Worm (Caenorhabditis elegans): ENCODE data around the gene K09E2.3.

K09E2.3 gene

ce11 chrX:8681600-8681999, 8.7 kb downstream of the K09E2.3 start, which contains the start of gene K09E2.1:
K09E2.1 (plus strand) TSS chrX:8681900.
- TF ChIP-seq flt-1 (GFP tag; IDR thresholded peaks at IDR 0.05) (no peak), hmbx-1 (tag; optimal IDR thresholded peaks at IDR 0.05) (no peak), ceh-36 (tag; optimal IDR thresholded peaks at IDR 0.05) (no peak), tbx-37 (GFP tag; conservative IDR thresholded peaks at IDR 0.05) (no peak), ama-1 (optimal IDR thresholded peaks at IDR 0.05) (no peak), hmg-4 (GFP tag; optimal IDR thresholded peaks at IDR 0.05) (no peak), pes-1 (GFP tag; IDR thresholded peaks at IDR 0.05) (no peak), tra-4 (tag; optimal IDR thresholded peaks at IDR 0.05) (no peak), ceh-13 (GFP tag; optimal IDR thresholded peaks at IDR 0.05) (no peak), aly-1 (tag; optimal IDR thresholded peaks at IDR 0.05) (no peak), sea-1 (GFP tag; conservative IDR thresholded peaks at IDR 0.05) (no peak), B0310.2 (tag; optimal IDR thresholded peaks at IDR 0.05) (no peak), ets-7 (tag; optimal IDR thresholded peaks at IDR 0.05) (no peak)

ce11 chrX:8697517-8697916, 24.6 kb downstream of the K09E2.3 start, which contains the start of gene frpr-8:
frpr-8 (plus strand) TSS chrX:8697817.
- TF ChIP-seq ceh-36 (tag; optimal IDR thresholded peaks at IDR 0.05) = no peak
- TF ChIP-seq tra-4 (tag; optimal IDR thresholded peaks at IDR 0.05) = no peak
- no peak for TF ChIP-seq tbx-37 (GFP tag; conservative IDR thresholded peaks at IDR 0.05)
- TF ChIP-seq tbx-11 (GFP tag; IDR thresholded peaks at IDR 0.05) = no peak
- no peak for TF ChIP-seq hmbx-1 (tag; optimal IDR thresholded peaks at IDR 0.05)
- TF ChIP-seq pes-1 (GFP tag; IDR thresholded peaks at IDR 0.05) = no peak
- no peak for TF ChIP-seq flt-1 (GFP tag; IDR thresholded peaks at IDR 0.05)
- no peak for TF ChIP-seq ets-7 (tag; optimal IDR thresholded peaks at IDR 0.05)

ce11 chrX:8703664-8704356, 30.9 kb downstream of the K09E2.3 start, which contains the start of gene jbts-14:
jbts-14 (plus strand) TSS chrX:8704306.
- no peak for TF ChIP-seq tbx-37 (GFP tag; conservative IDR thresholded peaks at IDR 0.05)
- no peak for TF ChIP-seq scrt-1 (GFP tag; IDR thresholded peaks at IDR 0.05)
- no peak for TF ChIP-seq ceh-13 (GFP tag; optimal IDR thresholded peaks at IDR 0.05)
- TF ChIP-seq tra-4 (tag; optimal IDR thresholded peaks at IDR 0.05) = no peak
- TF ChIP-seq ama-1 (optimal IDR thresholded peaks at IDR 0.05) = no peak
- TF ChIP-seq flt-1 (GFP tag; IDR thresholded peaks at IDR 0.05) = no peak
- TF ChIP-seq tbx-11 (GFP tag; IDR thresholded peaks at IDR 0.05) = no peak
- TF ChIP-seq F13C5.2 (tag; optimal IDR thresholded peaks at IDR 0.05) = no peak
- TF ChIP-seq ceh-36 (tag; optimal IDR thresholded peaks at IDR 0.05) = no peak
- TF ChIP-seq hnd-1 (tag; optimal IDR thresholded peaks at IDR 0.05) = no peak
- no peak for TF ChIP-seq hmbx-1 (tag; optimal IDR thresholded peaks at IDR 0.05)
- no peak for TF ChIP-seq ets-7 (tag; optimal IDR thresholded peaks at IDR 0.05)

ce11 chrX:8704830-8705229, 31.9 kb downstream of the K09E2.3 start:
- no peak for TF ChIP-seq ama-1 (optimal IDR thresholded peaks at IDR 0.05)
- TF ChIP-seq ets-7 (tag; optimal IDR thresholded peaks at IDR 0.05) = no peak
- no peak for TF ChIP-seq hmg-4 (GFP tag; optimal IDR thresholded peaks at IDR 0.05)
- TF ChIP-seq B0310.2 (tag; optimal IDR thresholded peaks at IDR 0.05) = no peak
- TF ChIP-seq sea-1 (GFP tag; conservative IDR thresholded peaks at IDR 0.05) = no peak
- TF ChIP-seq pes-1 (GFP tag; IDR thresholded peaks at IDR 0.05) = no peak
- no peak for TF ChIP-seq F13C5.2 (tag; optimal IDR thresholded peaks at IDR 0.05)
- TF ChIP-seq tbx-37 (GFP tag; conservative IDR thresholded peaks at IDR 0.05) = no peak
- no peak for TF ChIP-seq hnd-1 (tag; optimal IDR thresholded peaks at IDR 0.05)

- no peak for TF ChIP-seq ama-1 (optimal IDR thresholded peaks at IDR 0.05)
- TF ChIP-seq hmbx-1 (tag; optimal IDR thresholded peaks at IDR 0.05) = no peak
These were observed 35.2 kb downstream of the K09E2.3 start, which contains the start of gene F53A9.3 for ce11 chrX:8708053-8708452. F53A9.3 (plus strand) TSS chrX:8708353.

- TF ChIP-seq sea-1 (GFP tag; conservative IDR thresholded peaks at IDR 0.05) (no peak), ets-7 (tag; optimal IDR thresholded peaks at IDR 0.05) (no peak), scrt-1 (GFP tag; IDR thresholded peaks at IDR 0.05) (no peak), flt-1 (GFP tag; IDR thresholded peaks at IDR 0.05) (no peak), aly-1 (tag; optimal IDR thresholded peaks at IDR 0.05) (no peak), B0310.2 (tag; optimal IDR thresholded peaks at IDR 0.05) (no peak), tbx-37 (GFP tag; conservative IDR thresholded peaks at IDR 0.05) (no peak), hmg-4 (GFP tag; optimal IDR thresholded peaks at IDR 0.05) (no peak), F13C5.2 (tag; optimal IDR thresholded peaks at IDR 0.05) (no peak)
These were observed 36.5 kb downstream of the K09E2.3 start, which contains the start of gene kreg-1 for ce11 chrX:8709424-8709823. kreg-1 (plus strand) TSS chrX:8709764.

- TF ChIP-seq pes-1 (GFP tag; IDR thresholded peaks at IDR 0.05) (no peak), ama-1 (optimal IDR thresholded peaks at IDR 0.05) (no peak), ets-7 (tag; optimal IDR thresholded peaks at IDR 0.05) (no peak), scrt-1 (GFP tag; IDR thresholded peaks at IDR 0.05) (no peak), tbx-11 (GFP tag; IDR thresholded peaks at IDR 0.05) (no peak), hnd-1 (tag; optimal IDR thresholded peaks at IDR 0.05) (no peak), flt-1 (GFP tag; IDR thresholded peaks at IDR 0.05) (no peak), tbx-37 (GFP tag; conservative IDR thresholded peaks at IDR 0.05) (no peak), ceh-13 (GFP tag; optimal IDR thresholded peaks at IDR 0.05) (no peak), B0310.2 (tag; optimal IDR thresholded peaks at IDR 0.05) (no peak), tra-4 (tag; optimal IDR thresholded peaks at IDR 0.05) (no peak)
These were observed 38.3 kb downstream of the K09E2.3 start, which contains the start of gene F53A9.1 for ce11 chrX:8711141-8711645. F53A9.1 (plus strand) TSS chrX:8711595.

ce11 chrX:8712662-8713061, 39.8 kb downstream of the K09E2.3 start:
- TF ChIP-seq ceh-13 (GFP tag; optimal IDR thresholded peaks at IDR 0.05) (no peak), hmg-4 (GFP tag; optimal IDR thresholded peaks at IDR 0.05) (no peak), aly-1 (tag; optimal IDR thresholded peaks at IDR 0.05) (no peak), tra-4 (tag; optimal IDR thresholded peaks at IDR 0.05) (no peak), hmbx-1 (tag; optimal IDR thresholded peaks at IDR 0.05) (no peak), scrt-1 (GFP tag; IDR thresholded peaks at IDR 0.05) (no peak), tbx-37 (GFP tag; conservative IDR thresholded peaks at IDR 0.05) (no peak), pes-1 (GFP tag; IDR thresholded peaks at IDR 0.05) (no peak), hnd-1 (tag; optimal IDR thresholded peaks at IDR 0.05) (no peak), flt-1 (GFP tag; IDR thresholded peaks at IDR 0.05) (no peak), F13C5.2 (tag; optimal IDR thresholded peaks at IDR 0.05) (no peak), ama-1 (optimal IDR thresholded peaks at IDR 0.05) (no peak), ceh-36 (tag; optimal IDR thresholded peaks at IDR 0.05) (no peak), tbx-11 (GFP tag; IDR thresholded peaks at IDR 0.05) (no peak), B0310.2 (tag; optimal IDR thresholded peaks at IDR 0.05) (no peak), ets-7 (tag; optimal IDR thresholded peaks at IDR 0.05) (no peak)
